In the genomic region with DNA sequence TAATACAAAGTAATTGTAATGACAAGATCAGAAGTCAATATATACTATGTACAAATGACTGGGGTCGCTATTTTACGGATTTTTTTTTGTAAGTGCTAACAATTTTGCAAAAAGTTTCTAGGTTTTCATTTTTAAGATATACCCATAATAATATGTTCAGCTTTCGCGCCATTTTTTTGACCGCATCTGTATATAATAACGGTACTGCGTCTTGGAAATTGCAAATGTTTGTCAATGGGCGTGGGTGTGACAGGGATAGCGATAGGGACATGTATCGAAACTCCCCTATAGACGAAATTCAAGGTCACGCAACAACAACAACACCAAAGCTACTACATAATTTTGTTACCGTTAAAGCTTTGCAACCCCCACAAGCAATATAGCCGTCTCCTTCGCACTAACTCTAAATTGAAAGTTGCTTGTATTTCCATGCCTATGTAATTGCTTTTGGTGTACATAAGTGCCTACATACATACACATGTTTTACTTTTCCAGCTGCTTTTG, we compare ENCODE assay signal across 1 fruit fly cellular context.
TF ChIP-seq lines count a peak whose summit lies in the region.

No protein-coding gene starts in this region.

TF ChIP-seq in whole organism, embryonic, 481 proteins besides CTCF, POLR2A, EP300 and RAD21 (continued from another document):
- TF ChIP-seq Tbp (GFP tag; optimal IDR thresholded peaks at IDR 0.05; lab: Kevin White, UChicago) (no peak), slp2 (GFP tag; optimal IDR thresholded peaks at IDR 0.05; lab: Kevin White, UChicago) (no peak), CG11504 (tag; optimal IDR thresholded peaks at IDR 0.05; lab: Kevin White, UChicago) (no peak), CG15514 (GFP tag; optimal IDR thresholded peaks at IDR 0.05; lab: Kevin White, UChicago) (peak; percentile 32), unc-4 (GFP tag; IDR thresholded peaks at IDR 0.05; lab: Robert Waterston, UW; ENCODE audit: partially characterized antibody) (no peak), zfh1 (GFP tag; IDR thresholded peaks at IDR 0.05; lab: Robert Waterston, UW) (0 out of 3 replicates have a peak, but pooled peaks have one; percentile 9), CG4328 (GFP tag; optimal IDR thresholded peaks at IDR 0.05; lab: Kevin White, UChicago) (no peak), zen2 (GFP tag; IDR thresholded peaks at IDR 0.05; lab: Robert Waterston, UW; ENCODE audit: partially characterized antibody) (no peak), ems (GFP tag; optimal IDR thresholded peaks at IDR 0.05; lab: Kevin White, UChicago) (no peak), CG11696 (GFP tag; IDR thresholded peaks at IDR 0.05; lab: Robert Waterston, UW) (peak; percentile 55; the same call in 1 of the 2 replicates), lab (GFP tag; optimal IDR thresholded peaks at IDR 0.05; lab: Kevin White, UChicago) (peak; percentile 15), CG7745 (tag; optimal IDR thresholded peaks at IDR 0.05; lab: Kevin White, UChicago) (no peak), CG18262 (tag; optimal IDR thresholded peaks at IDR 0.05; lab: Kevin White, UChicago) (no peak), Doc2 (GFP tag; IDR thresholded peaks at IDR 0.05; lab: Robert Waterston, UW) (no peak), CG6175 (GFP tag; IDR thresholded peaks at IDR 0.05; lab: Robert Waterston, UW) (no peak), CG34376 (GFP tag; optimal IDR thresholded peaks at IDR 0.05; lab: Kevin White, UChicago) (no peak), kah (GFP tag; optimal IDR thresholded peaks at IDR 0.05; lab: Kevin White, UChicago) (no peak), chn (GFP tag; optimal IDR thresholded peaks at IDR 0.05; lab: Kevin White, UChicago) (no peak), CG18764 (GFP tag; optimal IDR thresholded peaks at IDR 0.05; lab: Kevin White, UChicago) (no peak), CG16815 (GFP tag; optimal IDR thresholded peaks at IDR 0.05; lab: Kevin White, UChicago) (no peak), CG4360 (GFP tag; IDR thresholded peaks at IDR 0.05; lab: Robert Waterston, UW) (peak; percentile 81), CG1024 (GFP tag; IDR thresholded peaks at IDR 0.05; lab: Robert Waterston, UW) (no peak), cad (GFP tag; optimal IDR thresholded peaks at IDR 0.05; lab: Kevin White, UChicago) (no peak), CG2120 (GFP tag; optimal IDR thresholded peaks at IDR 0.05; lab: Kevin White, UChicago) (peak; percentile 47), seq (GFP tag; IDR thresholded peaks at IDR 0.05; lab: Robert Waterston, UW) (peak; percentile 58), CG2116 (GFP tag; optimal IDR thresholded peaks at IDR 0.05; lab: Kevin White, UChicago) (no peak), CG1602 (GFP tag; optimal IDR thresholded peaks at IDR 0.05; lab: Kevin White, UChicago) (no peak), Med (GFP tag; lab: Kevin White, UChicago) (peak; percentile 50), Oli (tag; optimal IDR thresholded peaks at IDR 0.05; lab: Kevin White, UChicago) (no peak), kay (GFP tag; optimal IDR thresholded peaks at IDR 0.05; lab: Kevin White, UChicago) (no peak), CG12236 (GFP tag; optimal IDR thresholded peaks at IDR 0.05; lab: Kevin White, UChicago) (no peak), BtbVII (GFP tag; optimal IDR thresholded peaks at IDR 0.05; lab: Kevin White, UChicago) (peak; percentile 32), CG2678 (tag; optimal IDR thresholded peaks at IDR 0.05; lab: Kevin White, UChicago) (peak; percentile 14), Meics (GFP tag; optimal IDR thresholded peaks at IDR 0.05; lab: Kevin White, UChicago) (peak; percentile 38), CG30431 (GFP tag; optimal IDR thresholded peaks at IDR 0.05; lab: Kevin White, UChicago) (no peak), abd-A (tag; optimal IDR thresholded peaks at IDR 0.05; lab: Kevin White, UChicago) (peak; percentile 71), CG16863 (GFP tag; optimal IDR thresholded peaks at IDR 0.05; lab: Kevin White, UChicago) (no peak), CG14860 (GFP tag; IDR thresholded peaks at IDR 0.05; lab: Robert Waterston, UW; ENCODE audit: partially characterized antibody) (no peak), CHES-1-like (GFP tag; optimal IDR thresholded peaks at IDR 0.05; lab: Kevin White, UChicago) (no peak), MTF-1 (GFP tag; optimal IDR thresholded peaks at IDR 0.05; lab: Kevin White, UChicago; ENCODE audit: borderline replicate concordance) (no peak), fd3F (GFP tag; optimal IDR thresholded peaks at IDR 0.05; lab: Kevin White, UChicago) (no peak), al (GFP tag; IDR thresholded peaks at IDR 0.05; lab: Robert Waterston, UW) (no peak), CG12659 (GFP tag; optimal IDR thresholded peaks at IDR 0.05; lab: Kevin White, UChicago) (no peak), CG6791 (GFP tag; IDR thresholded peaks at IDR 0.05; lab: Robert Waterston, UW; ENCODE audit: partially characterized antibody) (no peak), row (GFP tag; IDR thresholded peaks at IDR 0.05; lab: Robert Waterston, UW) (0 out of 3 replicates have a peak, but pooled peaks have one; percentile 18), CG4617 (GFP tag; optimal IDR thresholded peaks at IDR 0.05; lab: Kevin White, UChicago; ENCODE audit: borderline replicate concordance) (no peak), CG10321 (GFP tag; IDR thresholded peaks at IDR 0.05; lab: Robert Waterston, UW) (peak; percentile 90), vfl (GFP tag; optimal IDR thresholded peaks at IDR 0.05; lab: Kevin White, UChicago) (no peak), CG12104 (GFP tag; optimal IDR thresholded peaks at IDR 0.05; lab: Kevin White, UChicago) (no peak), ERR (GFP tag; optimal IDR thresholded peaks at IDR 0.05; lab: Kevin White, UChicago) (peak; percentile 74), CG7839 (tag; optimal IDR thresholded peaks at IDR 0.05; lab: Kevin White, UChicago) (peak; percentile 4), CG14014 (GFP tag; IDR thresholded peaks at IDR 0.05; lab: Robert Waterston, UW) (0 out of 2 replicates have a peak, but pooled peaks have one; percentile 25), eyg (GFP tag; optimal IDR thresholded peaks at IDR 0.05; lab: Kevin White, UChicago) (no peak), slbo (GFP tag; IDR thresholded peaks at IDR 0.05; lab: Robert Waterston, UW) (no peak), B-H1 (GFP tag; IDR thresholded peaks at IDR 0.05; lab: Robert Waterston, UW) (no peak), ftz-f1 (GFP tag; optimal IDR thresholded peaks at IDR 0.05; lab: Kevin White, UChicago) (peak; percentile 50), Hr78 (GFP tag; optimal IDR thresholded peaks at IDR 0.05; lab: Kevin White, UChicago) (no peak), tna (GFP tag; IDR thresholded peaks at IDR 0.05; lab: Robert Waterston, UW; ENCODE audit: partially characterized antibody) (no peak), Hr51 (GFP tag; optimal IDR thresholded peaks at IDR 0.05; lab: Kevin White, UChicago) (peak in 1 of 2 experiments; percentile 0), her (GFP tag; optimal IDR thresholded peaks at IDR 0.05; lab: Kevin White, UChicago) (no peak), bigmax (GFP tag; optimal IDR thresholded peaks at IDR 0.05; lab: Kevin White, UChicago) (no peak), CG8290 (GFP tag; optimal IDR thresholded peaks at IDR 0.05; lab: Kevin White, UChicago) (no peak), CG8290 (tag; optimal IDR thresholded peaks at IDR 0.05; lab: Kevin White, UChicago) (peak in 1 of 2 experiments; percentile 3), hkb (optimal IDR thresholded peaks at IDR 0.05; lab: Kevin White, UChicago) (no peak), hkb (GFP tag; IDR thresholded peaks at IDR 0.05; lab: Robert Waterston, UW) (0 out of 2 replicates have a peak, but pooled peaks have one; percentile 11), bsh (GFP tag; optimal IDR thresholded peaks at IDR 0.05; lab: Kevin White, UChicago) (no peak), kni (GFP tag; optimal IDR thresholded peaks at IDR 0.05; lab: Kevin White, UChicago) (no peak), gro (GFP tag; optimal IDR thresholded peaks at IDR 0.05; lab: Kevin White, UChicago) (no peak), CG17568 (GFP tag; optimal IDR thresholded peaks at IDR 0.05; lab: Kevin White, UChicago) (no peak), stwl (tag; optimal IDR thresholded peaks at IDR 0.05; lab: Kevin White, UChicago) (no peak), tio (GFP tag; optimal IDR thresholded peaks at IDR 0.05; lab: Kevin White, UChicago) (no peak), crol (GFP tag; IDR thresholded peaks at IDR 0.05; lab: Robert Waterston, UW) (no peak), CG6854 (GFP tag; optimal IDR thresholded peaks at IDR 0.05; lab: Kevin White, UChicago) (no peak), tx (GFP tag; optimal IDR thresholded peaks at IDR 0.05; lab: Kevin White, UChicago) (no peak), Atf6 (GFP tag; IDR thresholded peaks at IDR 0.05; lab: Robert Waterston, UW) (no peak), CG14710 (tag; optimal IDR thresholded peaks at IDR 0.05; lab: Kevin White, UChicago) (no peak), CkIIα-i1 (GFP tag; IDR thresholded peaks at IDR 0.05; lab: Robert Waterston, UW) (no peak), CG1529 (GFP tag; optimal IDR thresholded peaks at IDR 0.05; lab: Kevin White, UChicago) (no peak), Dfd (GFP tag; optimal IDR thresholded peaks at IDR 0.05; lab: Kevin White, UChicago) (no peak), crc (GFP tag; optimal IDR thresholded peaks at IDR 0.05; lab: Kevin White, UChicago) (no peak), CG11695 (GFP tag; IDR thresholded peaks at IDR 0.05; lab: Robert Waterston, UW) (0 out of 3 replicates have a peak, but pooled peaks have one; percentile 12), CG10543 (GFP tag; optimal IDR thresholded peaks at IDR 0.05; lab: Kevin White, UChicago) (no peak), CG8924 (tag; optimal IDR thresholded peaks at IDR 0.05; lab: Kevin White, UChicago) (no peak), sna (GFP tag; IDR thresholded peaks at IDR 0.05; lab: Robert Waterston, UW; ENCODE audit: partially characterized antibody) (no peak), CG7786 (GFP tag; optimal IDR thresholded peaks at IDR 0.05; lab: Kevin White, UChicago) (no peak), CG5953 (GFP tag; IDR thresholded peaks at IDR 0.05; lab: Robert Waterston, UW) (no peak), CG15073 (GFP tag; optimal IDR thresholded peaks at IDR 0.05; lab: Kevin White, UChicago) (no peak), exex (tag; optimal IDR thresholded peaks at IDR 0.05; lab: Kevin White, UChicago) (peak; percentile 3), gsb-n (tag; optimal IDR thresholded peaks at IDR 0.05; lab: Kevin White, UChicago) (no peak), CG13894 (tag; optimal IDR thresholded peaks at IDR 0.05; lab: Kevin White, UChicago) (peak; percentile 4)
